Worm (Caenorhabditis elegans) whole organism, L4 larva: ENCODE data around the gene Y73F8A.15.

ENCODE experiments used
- F49E8.2 ChIP-seq: sonication (generic microtip); optimal IDR thresholded peaks from 2 replicates; lab custom pipeline; 2016; ENCODE audit warnings: missing compliant biosample characterization, mild to moderate bottlenecking, missing genetic modification characterization, borderline replicate concordance
- ama-1 ChIP-seq: fragments of 150-350 bp; optimal IDR thresholded peaks from 2 replicates; lab custom pipeline; 2014; ENCODE audit warnings: inconsistent platforms, mixed read lengths
- vab-7 ChIP-seq: fragments of 200-800 bp; sonication (Bioruptor generic); IDR thresholded peaks from 2 replicates; pipeline ENCODE4 v1.3.6; 2022; ENCODE audit warnings: missing genetic modification reagents, missing genetic modification characterization, missing compliant biosample characterization

ce11 chrIV:15275363-15275854 lies 46.0 kb upstream of the Y73F8A.15 start, which contains the start of gene ccg-1:
- TF ChIP-seq F49E8.2 (no peak), ama-1 (peak; percentile 43), vab-7 (GFP tag; lab: Robert Waterston, UW) (no peak)
